Worm (Caenorhabditis elegans) whole organism, young adult: ENCODE measurements around the gene cah-3.
A peak's percentile ranks its signal among the peaks of the same experiment; 100 is the strongest.

Source experiments
- B0261.1 ChIP-seq: sonication (generic microtip); optimal IDR thresholded peaks from 2 replicates; lab custom pipeline; 2016; ENCODE audit warnings: mild to moderate bottlenecking, missing genetic modification characterization, moderate library complexity, missing compliant biosample characterization
- B0336.3 ChIP-seq: fragments of 200-800 bp; sonication (Bioruptor generic); IDR thresholded peaks from 2 replicates; pipeline ENCODE4 v1.3.6; 2022; ENCODE audit warnings: missing genetic modification characterization, missing compliant biosample characterization
- C17E4.6 ChIP-seq: fragments of 200-800 bp; sonication (Bioruptor generic); IDR thresholded peaks from 2 replicates; pipeline ENCODE4 v1.3.6; 2022; ENCODE audit warnings: missing genetic modification reagents, missing genetic modification characterization, missing compliant biosample characterization
- D2030.7 ChIP-seq: fragments of 200-800 bp; sonication (Bioruptor generic); IDR thresholded peaks from 2 replicates; pipeline ENCODE4 v1.3.6; 2022; ENCODE audit warnings: missing genetic modification reagents, missing genetic modification characterization, missing compliant biosample characterization
- F22D6.2 ChIP-seq: sonication (generic microtip); optimal IDR thresholded peaks from 2 replicates; lab custom pipeline; 2016; ENCODE audit warnings: mild to moderate bottlenecking, missing genetic modification characterization, missing compliant biosample characterization
- F23B12.7 ChIP-seq: sonication (generic microtip); optimal IDR thresholded peaks from 2 replicates; lab custom pipeline; 2017; ENCODE audit warnings: missing genetic modification characterization, mild to moderate bottlenecking, missing compliant biosample characterization, antibody characterized with exemption, moderate library complexity; ENCODE audit not compliant: insufficient read depth
- F52B5.7 ChIP-seq: sonication (generic microtip); optimal IDR thresholded peaks from 2 replicates; lab custom pipeline; 2016; ENCODE audit warnings: mild to moderate bottlenecking, missing genetic modification characterization, missing compliant biosample characterization
- Y53G8AR.9 ChIP-seq: fragments of 200-800 bp; sonication (Bioruptor generic); conservative IDR thresholded peaks from 2 replicates; pipeline ENCODE4 v1.3.6; 2022; ENCODE audit warnings: missing genetic modification reagents, missing genetic modification characterization, missing compliant biosample characterization
- Y56A3A.18 ChIP-seq: fragments of 200-800 bp; sonication (Bioruptor generic); IDR thresholded peaks from 2 replicates; pipeline ENCODE4 v1.3.6; 2022; ENCODE audit warnings: missing genetic modification reagents, missing genetic modification characterization, missing compliant biosample characterization
- ZK185.1 ChIP-seq: sonication (generic microtip); optimal IDR thresholded peaks from 2 replicates; lab custom pipeline; 2016; ENCODE audit warnings: mild to moderate bottlenecking, missing genetic modification characterization, missing compliant biosample characterization; ENCODE audit not compliant: poor library complexity, severe bottlenecking
- atf-7 ChIP-seq: sonication (generic microtip); optimal IDR thresholded peaks from 2 replicates; lab custom pipeline; 2017; ENCODE audit warnings: mild to moderate bottlenecking, missing genetic modification characterization, missing compliant biosample characterization
- athp-1 ChIP-seq: sonication (generic microtip); optimal IDR thresholded peaks from 2 replicates; lab custom pipeline; 2017; ENCODE audit warnings: mild to moderate bottlenecking, missing genetic modification characterization, missing compliant biosample characterization
- attf-6 ChIP-seq: fragments of 200-800 bp; sonication (Bioruptor generic); IDR thresholded peaks from 2 replicates; pipeline ENCODE4 v1.3.6; 2022; ENCODE audit warnings: missing genetic modification reagents, missing genetic modification characterization, missing compliant biosample characterization
- bed-1 ChIP-seq: fragments of 200-800 bp; sonication (Bioruptor generic); IDR thresholded peaks from 2 replicates; pipeline ENCODE4 v1.3.6; 2022; ENCODE audit warnings: missing genetic modification reagents, missing genetic modification characterization, missing compliant biosample characterization
- ceh-40 ChIP-seq: fragments of 200-800 bp; sonication (Bioruptor generic); IDR thresholded peaks from 2 replicates; pipeline ENCODE4 v1.3.6; 2022; ENCODE audit warnings: missing genetic modification characterization, missing compliant biosample characterization
- ceh-91 ChIP-seq: fragments of 200-800 bp; sonication (Bioruptor generic); IDR thresholded peaks from 2 replicates; pipeline ENCODE4 v1.3.6; 2022; ENCODE audit warnings: missing genetic modification reagents, missing genetic modification characterization, missing compliant biosample characterization
- chd-7 ChIP-seq: sonication (generic microtip); optimal IDR thresholded peaks from 2 replicates; lab custom pipeline; 2016; ENCODE audit warnings: mild to moderate bottlenecking, missing genetic modification characterization, moderate library complexity, missing compliant biosample characterization
- die-1 ChIP-seq: sonication (generic microtip); optimal IDR thresholded peaks from 2 replicates; lab custom pipeline; 2016; ENCODE audit warnings: missing genotype, mild to moderate bottlenecking, missing genetic modification characterization, missing compliant biosample characterization
- dpl-1 ChIP-seq: fragments of 150-350 bp; optimal IDR thresholded peaks from 2 replicates; lab custom pipeline; 2014; ENCODE audit warnings: missing biosample characterization, missing genetic modification reagents, missing genetic modification characterization
- egrh-3 ChIP-seq: fragments of 200-800 bp; sonication (Bioruptor generic); IDR thresholded peaks from 2 replicates; pipeline ENCODE4 v1.3.6; 2022; ENCODE audit warnings: missing genetic modification reagents, missing genetic modification characterization, missing compliant biosample characterization
- fkh-3 ChIP-seq: sonication (generic microtip); optimal IDR thresholded peaks from 2 replicates; lab custom pipeline; 2016; ENCODE audit warnings: mild to moderate bottlenecking, missing genetic modification characterization, missing compliant biosample characterization
- him-1 ChIP-seq: sonication (generic microtip); optimal IDR thresholded peaks from 2 replicates; lab custom pipeline; 2016; ENCODE audit warnings: missing genotype, missing genetic modification reagents, missing genetic modification characterization, missing compliant biosample characterization
- hmg-1.2 ChIP-seq: fragments of 200-800 bp; sonication (Bioruptor generic); IDR thresholded peaks from 2 replicates; pipeline ENCODE4 v1.3.6; 2022; ENCODE audit warnings: missing genetic modification reagents, missing genetic modification characterization, missing compliant biosample characterization
- hsf-1 ChIP-seq: fragments of 200-800 bp; sonication (Bioruptor generic); IDR thresholded peaks from 2 replicates; pipeline ENCODE4 v1.3.6; 2022; ENCODE audit warnings: missing genetic modification reagents, missing genetic modification characterization, missing compliant biosample characterization
- let-607 ChIP-seq, 2 experiments: fragments of 200-800 bp in 1 of 2; sonication (Bioruptor generic) in 1 of 2; sonication (generic microtip) in 1 of 2; optimal IDR thresholded peaks; 2 replicates each; lab custom pipeline; 2016 to 2018; ENCODE audit warnings: mild to moderate bottlenecking in 2 of 2, missing compliant biosample characterization in 2 of 2, missing genetic modification characterization in 2 of 2, moderate library complexity in 2 of 2, missing genotype in 1 of 2
- lin-26 ChIP-seq: fragments of 200-800 bp; sonication (Bioruptor generic); IDR thresholded peaks from 2 replicates; pipeline ENCODE4 v1.3.6; 2022; ENCODE audit warnings: missing genetic modification reagents, missing genetic modification characterization, missing compliant biosample characterization
- lin-40 ChIP-seq: sonication (generic microtip); optimal IDR thresholded peaks from 2 replicates; lab custom pipeline; 2016; ENCODE audit warnings: missing genetic modification characterization, mild to moderate bottlenecking, missing compliant biosample characterization, missing genotype, missing genetic modification reagents
- madf-10 ChIP-seq: sonication (generic microtip); optimal IDR thresholded peaks from 2 replicates; lab custom pipeline; 2016; ENCODE audit warnings: mild to moderate bottlenecking, missing genetic modification characterization, missing compliant biosample characterization
- mes-4 ChIP-seq: sonication (generic microtip); optimal IDR thresholded peaks from 2 replicates; lab custom pipeline; 2016; ENCODE audit warnings: missing genotype, missing genetic modification characterization, missing compliant biosample characterization
- nhr-80 ChIP-seq: sonication (generic microtip); optimal IDR thresholded peaks from 2 replicates; lab custom pipeline; 2016; ENCODE audit warnings: missing genetic modification characterization, missing compliant biosample characterization
- nhr-90 ChIP-seq: sonication (generic microtip); optimal IDR thresholded peaks from 2 replicates; lab custom pipeline; 2016; ENCODE audit warnings: missing genotype, mild to moderate bottlenecking, missing genetic modification characterization, missing compliant biosample characterization
- rcor-1 ChIP-seq: fragments of 200-800 bp; sonication (Bioruptor generic); IDR thresholded peaks from 2 replicates; pipeline ENCODE4 v1.3.6; 2022; ENCODE audit warnings: missing genetic modification reagents, missing genetic modification characterization, missing compliant biosample characterization
- rec-8 ChIP-seq, 2 experiments: sonication (generic microtip); optimal IDR thresholded peaks; 2 replicates each; lab custom pipeline; 2016; ENCODE audit warnings: mild to moderate bottlenecking in 2 of 2, missing genetic modification characterization in 2 of 2, missing genetic modification reagents in 2 of 2, missing genotype in 2 of 2, missing biosample characterization in 1 of 2, missing compliant biosample characterization in 1 of 2, moderate library complexity in 1 of 2
- rpc-1 ChIP-seq, 2 experiments: fragments of 150-350 bp in 1 of 2; sonication (generic microtip) in 1 of 2; optimal IDR thresholded peaks; 2 replicates each; lab custom pipeline; 2014 to 2018; ENCODE audit warnings: missing biosample characterization in 1 of 2, missing genetic modification characterization in 1 of 2, missing genetic modification reagents in 1 of 2, missing genotype in 1 of 2
- snpc-1.1 ChIP-seq: sonication (generic microtip); optimal IDR thresholded peaks from 2 replicates; lab custom pipeline; 2017; ENCODE audit warnings: missing genetic modification characterization, mild to moderate bottlenecking, missing compliant biosample characterization, antibody characterized with exemption, moderate library complexity, missing genotype, missing genetic modification reagents; ENCODE audit not compliant: insufficient read depth
- snpc-3.4 ChIP-seq: sonication (generic microtip); optimal IDR thresholded peaks from 2 replicates; lab custom pipeline; 2017; ENCODE audit warnings: missing genetic modification characterization, mild to moderate bottlenecking, missing compliant biosample characterization, antibody characterized with exemption, moderate library complexity, missing genotype, missing genetic modification reagents
- snpc-4 ChIP-seq, 5 experiments: fragments of 150-350 bp in 1 of 5; sonication (generic microtip) in 4 of 5; optimal IDR thresholded peaks; 2 replicates each; lab custom pipeline; 2014 to 2018; ENCODE audit warnings: missing genetic modification characterization in 5 of 5, missing biosample characterization in 3 of 5, antibody characterized with exemption in 2 of 5, mild to moderate bottlenecking in 2 of 5, missing compliant biosample characterization in 2 of 5, missing genotype in 2 of 5, moderate library complexity in 2 of 5, missing genetic modification reagents in 1 of 5
- sptf-2 ChIP-seq: fragments of 200-800 bp; sonication (Bioruptor generic); optimal IDR thresholded peaks from 2 replicates; lab custom pipeline; 2018; ENCODE audit warnings: mild to moderate bottlenecking, missing genetic modification characterization, missing compliant biosample characterization
- tbp1 ChIP-seq: fragments of 200-800 bp; sonication (Bioruptor generic); optimal IDR thresholded peaks from 2 replicates; lab custom pipeline; 2018; ENCODE audit warnings: mild to moderate bottlenecking, missing genetic modification characterization, missing compliant biosample characterization
- ztf-18 ChIP-seq: sonication (generic microtip); optimal IDR thresholded peaks from 2 replicates; lab custom pipeline; 2016; ENCODE audit warnings: missing genotype, mild to moderate bottlenecking, missing genetic modification characterization, missing compliant biosample characterization
- ztf-25 ChIP-seq: fragments of 200-800 bp; sonication (Bioruptor generic); IDR thresholded peaks from 2 replicates; pipeline ENCODE4 v1.3.6; 2022; ENCODE audit warnings: missing genetic modification reagents, missing genetic modification characterization, missing compliant biosample characterization

Gene cah-3

DNA sequence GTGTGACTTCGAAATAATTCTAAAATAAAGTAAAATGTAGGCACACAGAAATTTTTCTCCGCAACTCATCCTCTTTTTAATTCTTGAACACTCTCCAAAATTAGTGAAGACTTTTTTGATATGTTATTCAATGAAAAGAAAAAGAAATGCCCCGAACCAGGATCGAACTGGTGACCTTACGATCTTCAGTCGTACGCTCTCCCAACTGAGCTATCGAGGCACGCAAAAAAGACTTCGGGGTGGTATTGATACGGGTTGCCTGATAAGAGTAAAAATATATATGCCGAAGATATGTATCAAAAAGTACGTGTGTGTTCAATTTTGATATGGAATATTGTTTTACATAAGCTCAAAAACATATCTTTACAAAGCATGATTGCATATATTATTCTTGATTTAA, 15.7 kb downstream of the cah-3 start:
- TF ChIP-seq snpc-1.1 (tag; lab: Kevin White, UChicago): peak; percentile 33
- peak; percentile 5 for TF ChIP-seq dpl-1 (GFP tag; lab: Kevin White, UChicago)
- TF ChIP-seq hsf-1: peak; percentile 43; the same call in 1 of the 2 replicates
- peak in 1 of 2 experiments; percentile 5 for TF ChIP-seq rec-8 (tag; optimal IDR thresholded peaks at IDR 0.05; lab: Kevin White, UChicago)
- no peak for TF ChIP-seq let-607 (tag; optimal IDR thresholded peaks at IDR 0.05; lab: Kevin White, UChicago)
- TF ChIP-seq F22D6.2: no peak
- no peak for TF ChIP-seq attf-6
- TF ChIP-seq F52B5.7 (tag; lab: Kevin White, UChicago): no peak
- TF ChIP-seq madf-10 (tag; lab: Kevin White, UChicago): peak; percentile 10
- TF ChIP-seq tbp1 (GFP tag; lab: Kevin White, UChicago): peak; percentile 92
- TF ChIP-seq ZK185.1 (tag; lab: Kevin White, UChicago): peak; percentile 48
- TF ChIP-seq B0261.1 (tag; lab: Kevin White, UChicago): peak; percentile 74
- peak; percentile 38 for TF ChIP-seq F23B12.7
- no peak for TF ChIP-seq B0336.3 (GFP tag; lab: Robert Waterston, UW)
- TF ChIP-seq fkh-3 (tag; lab: Kevin White, UChicago): no peak
- peak; percentile 76 for TF ChIP-seq lin-26
- peak; percentile 14 for TF ChIP-seq nhr-80
- peak; percentile 6 for TF ChIP-seq mes-4 (tag; lab: Kevin White, UChicago)
- peak; percentile 73 for TF ChIP-seq Y56A3A.18 (GFP tag; lab: Robert Waterston, UW)
- TF ChIP-seq snpc-3.4: peak; percentile 85
- TF ChIP-seq ztf-25 (GFP tag; lab: Robert Waterston, UW): 0 out of 2 replicates have a peak, but pooled peaks have one; percentile 38
- peak; percentile 55 for TF ChIP-seq hmg-1.2
- peak; percentile 69 for TF ChIP-seq snpc-4 (GFP tag; optimal IDR thresholded peaks at IDR 0.05; lab: Kevin White, UChicago)
- TF ChIP-seq snpc-4 (tag; optimal IDR thresholded peaks at IDR 0.05; lab: Kevin White, UChicago): peak in 2 of 4 experiments; percentile 32 to 70
- peak; percentile 71 for TF ChIP-seq D2030.7
- TF ChIP-seq Y53G8AR.9 (GFP tag; lab: Robert Waterston, UW): no peak
- TF ChIP-seq atf-7 (tag; lab: Kevin White, UChicago): no peak
- TF ChIP-seq C17E4.6 (GFP tag; lab: Robert Waterston, UW): no peak
- no peak for TF ChIP-seq bed-1 (GFP tag; lab: Robert Waterston, UW)
- no peak for TF ChIP-seq athp-1 (tag; lab: Kevin White, UChicago)
- peak; percentile 45 for TF ChIP-seq ztf-18 (tag; lab: Kevin White, UChicago)
- TF ChIP-seq rcor-1: peak; percentile 30; the same call in 1 of the 2 replicates
- TF ChIP-seq sptf-2 (GFP tag; lab: Kevin White, UChicago): no peak
- no peak for TF ChIP-seq ceh-91 (GFP tag; lab: Robert Waterston, UW)
- no peak for TF ChIP-seq chd-7
- peak; percentile 42 for TF ChIP-seq nhr-90
- TF ChIP-seq ceh-40 (GFP tag; lab: Robert Waterston, UW): no peak
- peak; percentile 67 for TF ChIP-seq die-1
- TF ChIP-seq him-1 (tag; lab: Kevin White, UChicago): peak; percentile 75
- peak; percentile 83 for TF ChIP-seq rpc-1 (optimal IDR thresholded peaks at IDR 0.05; lab: Kevin White, UChicago)
- TF ChIP-seq rpc-1 (tag; optimal IDR thresholded peaks at IDR 0.05; lab: Kevin White, UChicago): peak; percentile 92
- TF ChIP-seq lin-40 (tag; lab: Kevin White, UChicago): no peak
- TF ChIP-seq egrh-3 (GFP tag; lab: Robert Waterston, UW): no peak
